Worm (Caenorhabditis elegans) whole organism, L2 larva: ENCODE measurements around the gene Y69A2AR.16.

Source experiments
- C34F6.9 ChIP-seq: fragments of 150-350 bp; optimal IDR thresholded peaks from 2 replicates; lab custom pipeline; 2014; ENCODE audit warnings: missing biosample characterization, missing genetic modification characterization
- F13H6.1 ChIP-seq: sonication (generic microtip); optimal IDR thresholded peaks from 2 replicates; lab custom pipeline; 2016; ENCODE audit warnings: missing genetic modification characterization, missing compliant biosample characterization
- R02D3.7 ChIP-seq: fragments of 150-350 bp; optimal IDR thresholded peaks from 2 replicates; lab custom pipeline; 2014; ENCODE audit warnings: missing biosample characterization, missing genetic modification characterization
- Y55F3AM.14 ChIP-seq: fragments of 200-800 bp; sonication (Bioruptor generic); optimal IDR thresholded peaks from 2 replicates; lab custom pipeline; 2018; ENCODE audit warnings: mild to moderate bottlenecking, missing genetic modification characterization, missing compliant biosample characterization
- ZK546.5 ChIP-seq: sonication (generic microtip); optimal IDR thresholded peaks from 2 replicates; lab custom pipeline; 2017; ENCODE audit warnings: missing biosample characterization, missing genetic modification characterization
- alr-1 ChIP-seq: fragments of 150-350 bp; optimal IDR thresholded peaks from 2 replicates; lab custom pipeline; 2014; ENCODE audit warnings: missing biosample characterization, missing genetic modification characterization
- aly-2 ChIP-seq: fragments of 150-350 bp; optimal IDR thresholded peaks from 2 replicates; lab custom pipeline; 2014; ENCODE audit warnings: missing biosample characterization, missing genetic modification characterization
- blmp-1 ChIP-seq: sonication (generic microtip); optimal IDR thresholded peaks from 2 replicates; lab custom pipeline; 2017; ENCODE audit warnings: missing genetic modification characterization, mild to moderate bottlenecking, missing compliant biosample characterization, antibody characterized with exemption, moderate library complexity; ENCODE audit not compliant: insufficient read depth
- ceh-16 ChIP-seq: fragments of 150-350 bp; optimal IDR thresholded peaks from 2 replicates; lab custom pipeline; 2014; ENCODE audit warnings: missing biosample characterization, missing genetic modification characterization
- crh-2 ChIP-seq: sonication (generic microtip); optimal IDR thresholded peaks from 2 replicates; lab custom pipeline; 2017; ENCODE audit warnings: missing biosample characterization, missing genetic modification characterization
- dmd-4 ChIP-seq: sonication (generic microtip); optimal IDR thresholded peaks from 2 replicates; lab custom pipeline; 2017; ENCODE audit warnings: missing biosample characterization, missing genetic modification characterization
- elt-1 ChIP-seq: fragments of 150-350 bp; optimal IDR thresholded peaks from 2 replicates; lab custom pipeline; 2014; ENCODE audit warnings: missing biosample characterization, missing genetic modification characterization
- fos-1 ChIP-seq: fragments of 150-350 bp; optimal IDR thresholded peaks from 2 replicates; lab custom pipeline; 2014; ENCODE audit warnings: missing biosample characterization, missing genetic modification characterization
- gmeb-1 ChIP-seq: fragments of 150-350 bp; optimal IDR thresholded peaks from 2 replicates; lab custom pipeline; 2014; ENCODE audit warnings: missing biosample characterization, missing genetic modification characterization
- lin-11 ChIP-seq: fragments of 150-350 bp; sonication (generic microtip); optimal IDR thresholded peaks from 2 replicates; lab custom pipeline; 2014; ENCODE audit warnings: missing biosample characterization, missing genetic modification characterization, inconsistent platforms, mixed read lengths
- lin-13 ChIP-seq: fragments of 150-350 bp; optimal IDR thresholded peaks from 2 replicates; lab custom pipeline; 2014; ENCODE audit warnings: missing biosample characterization, missing genetic modification reagents, missing genetic modification characterization
- lin-39 ChIP-seq: fragments of 150-350 bp; optimal IDR thresholded peaks from 2 replicates; lab custom pipeline; 2014; ENCODE audit warnings: missing biosample characterization, missing genetic modification reagents, missing genetic modification characterization
- lsy-2 ChIP-seq, 2 experiments: fragments of 150-350 bp in 1 of 2; sonication (generic microtip) in 1 of 2; optimal IDR thresholded peaks; 2 replicates each; lab custom pipeline; 2014 to 2017; ENCODE audit warnings: missing biosample characterization in 2 of 2, missing genetic modification characterization in 2 of 2
- mab-5 ChIP-seq: fragments of 150-350 bp; optimal IDR thresholded peaks from 2 replicates; lab custom pipeline; 2014; ENCODE audit warnings: missing biosample characterization, missing genetic modification characterization
- mbf-1 ChIP-seq: sonication (generic microtip); optimal IDR thresholded peaks from 2 replicates; lab custom pipeline; 2017; ENCODE audit warnings: missing biosample characterization, missing genetic modification characterization
- mdl-1 ChIP-seq, 2 experiments: fragments of 150-350 bp in 1 of 2; sonication (generic microtip) in 1 of 2; optimal IDR thresholded peaks; 2 replicates each; lab custom pipeline; 2017; ENCODE audit warnings: missing biosample characterization in 2 of 2, missing genetic modification characterization in 2 of 2
- nhr-10 ChIP-seq: sonication (generic microtip); optimal IDR thresholded peaks from 2 replicates; lab custom pipeline; 2017; ENCODE audit warnings: missing biosample characterization, missing genetic modification characterization
- nhr-11 ChIP-seq: fragments of 150-350 bp; optimal IDR thresholded peaks from 2 replicates; lab custom pipeline; 2014; ENCODE audit warnings: missing biosample characterization, missing genetic modification characterization
- nhr-129 ChIP-seq: fragments of 150-350 bp; optimal IDR thresholded peaks from 2 replicates; lab custom pipeline; 2014; ENCODE audit warnings: missing biosample characterization, missing genetic modification characterization
- nhr-21 ChIP-seq: fragments of 150-350 bp; optimal IDR thresholded peaks from 2 replicates; lab custom pipeline; 2014; ENCODE audit warnings: missing biosample characterization, missing genetic modification characterization
- nhr-237 ChIP-seq: fragments of 150-350 bp; optimal IDR thresholded peaks from 2 replicates; lab custom pipeline; 2014; ENCODE audit warnings: missing biosample characterization, missing genetic modification characterization
- nhr-25 ChIP-seq: fragments of 150-350 bp; sonication (generic microtip); optimal IDR thresholded peaks from 3 replicates; lab custom pipeline; 2014; ENCODE audit warnings: missing biosample characterization, missing genetic modification characterization
- nhr-6 ChIP-seq: fragments of 150-350 bp; optimal IDR thresholded peaks from 2 replicates; lab custom pipeline; 2014; ENCODE audit warnings: missing biosample characterization, missing genetic modification characterization
- nhr-77 ChIP-seq: fragments of 150-350 bp; optimal IDR thresholded peaks from 2 replicates; lab custom pipeline; 2014; ENCODE audit warnings: missing biosample characterization, missing genetic modification characterization
- peb-1 ChIP-seq: fragments of 150-350 bp; optimal IDR thresholded peaks from 2 replicates; lab custom pipeline; 2014; ENCODE audit warnings: missing biosample characterization, missing genetic modification characterization
- sem-4 ChIP-seq: fragments of 150-350 bp; optimal IDR thresholded peaks from 2 replicates; lab custom pipeline; 2014; ENCODE audit warnings: missing biosample characterization, missing genetic modification reagents, missing genetic modification characterization
- sma-3 ChIP-seq: sonication (generic microtip); optimal IDR thresholded peaks from 2 replicates; lab custom pipeline; 2016; ENCODE audit warnings: missing genetic modification reagents, missing genetic modification characterization, missing compliant biosample characterization
- sma-9 ChIP-seq, 2 experiments: fragments of 150-350 bp in 1 of 2; sonication (generic microtip) in 1 of 2; optimal IDR thresholded peaks; 2 replicates each; lab custom pipeline; 2014 to 2016; ENCODE audit warnings: missing genetic modification characterization in 2 of 2, mild to moderate bottlenecking in 1 of 2, missing biosample characterization in 1 of 2, missing compliant biosample characterization in 1 of 2, missing genetic modification reagents in 1 of 2, moderate library complexity in 1 of 2
- snpc-4 ChIP-seq: fragments of 150-350 bp; optimal IDR thresholded peaks from 2 replicates; lab custom pipeline; 2014; ENCODE audit warnings: missing biosample characterization, missing genetic modification characterization
- unc-39 ChIP-seq: fragments of 150-350 bp; optimal IDR thresholded peaks from 2 replicates; lab custom pipeline; 2014; ENCODE audit warnings: missing biosample characterization, missing genetic modification characterization
- unc-55 ChIP-seq: fragments of 150-350 bp; sonication (generic microtip); optimal IDR thresholded peaks from 3 replicates; lab custom pipeline; 2014; ENCODE audit warnings: missing biosample characterization, missing genetic modification reagents, missing genetic modification characterization
- unc-62 ChIP-seq: fragments of 150-350 bp; optimal IDR thresholded peaks from 2 replicates; lab custom pipeline; 2014; ENCODE audit warnings: missing biosample characterization, missing genetic modification reagents, missing genetic modification characterization
- zag-1 ChIP-seq: fragments of 150-350 bp; optimal IDR thresholded peaks from 2 replicates; lab custom pipeline; 2014; ENCODE audit warnings: missing biosample characterization, missing genetic modification characterization
- ztf-1 ChIP-seq: fragments of 200-800 bp; sonication (Bioruptor generic); conservative IDR thresholded peaks from 2 replicates; pipeline ENCODE4 v1.3.6; 2022; ENCODE audit warnings: missing genetic modification characterization, missing compliant biosample characterization
- ztf-11 ChIP-seq: sonication (generic microtip); optimal IDR thresholded peaks from 2 replicates; lab custom pipeline; 2017; ENCODE audit warnings: missing biosample characterization, missing genetic modification characterization
- ztf-4 ChIP-seq: fragments of 150-350 bp; optimal IDR thresholded peaks from 2 replicates; lab custom pipeline; 2014; ENCODE audit warnings: missing biosample characterization, missing genetic modification characterization

The Y69A2AR.16 gene

ce11 chrIV:2497615-2498183, at the start of gene Y69A2AR.16:
Y69A2AR.16 (plus strand) TSS chrIV:2497803.
- TF ChIP-seq lin-13 (GFP tag; lab: Kevin White, UChicago) (no peak), lsy-2 (tag; optimal IDR thresholded peaks at IDR 0.05; lab: Kevin White, UChicago) (peak in 1 of 2 experiments; percentile 22), snpc-4 (no peak), R02D3.7 (tag; lab: Kevin White, UChicago) (no peak), peb-1 (tag; lab: Kevin White, UChicago) (no peak)

ce11 chrIV:2451233-2451632, 46.4 kb upstream of the Y69A2AR.16 start, which contains the start of gene C45G7.13:
C45G7.13 (minus strand) TSS chrIV:2451333.
- TF ChIP-seq blmp-1 (tag; lab: Kevin White, UChicago), result no peak
- TF ChIP-seq sma-9 (GFP tag; optimal IDR thresholded peaks at IDR 0.05; lab: Kevin White, UChicago), result no peak
- TF ChIP-seq sma-9 (tag; optimal IDR thresholded peaks at IDR 0.05; lab: Kevin White, UChicago), result no peak
- TF ChIP-seq crh-2, result no peak
- no peak for TF ChIP-seq mbf-1 (tag; lab: Kevin White, UChicago)
- TF ChIP-seq nhr-237, result no peak
- TF ChIP-seq sma-3 (GFP tag; lab: Kevin White, UChicago), result no peak
- no peak for TF ChIP-seq unc-62 (GFP tag; lab: Kevin White, UChicago)
- TF ChIP-seq nhr-129 (tag; lab: Kevin White, UChicago), result no peak
- TF ChIP-seq F13H6.1, result no peak
- TF ChIP-seq lsy-2 (tag; optimal IDR thresholded peaks at IDR 0.05; lab: Kevin White, UChicago), result no peak
- TF ChIP-seq nhr-77, result no peak
- no peak for TF ChIP-seq ztf-4 (tag; lab: Kevin White, UChicago)
- no peak for TF ChIP-seq elt-1 (tag; lab: Kevin White, UChicago)
- no peak for TF ChIP-seq lin-39
- no peak for TF ChIP-seq nhr-10 (tag; lab: Kevin White, UChicago)
- no peak for TF ChIP-seq mab-5 (tag; lab: Kevin White, UChicago)
- TF ChIP-seq Y55F3AM.14, result no peak
- TF ChIP-seq mdl-1 (tag; optimal IDR thresholded peaks at IDR 0.05; lab: Kevin White, UChicago), result no peak
- TF ChIP-seq gmeb-1 (tag; lab: Kevin White, UChicago), result no peak
- TF ChIP-seq zag-1 (tag; lab: Kevin White, UChicago), result no peak
- TF ChIP-seq, all 48 proteins: peak for 0

ce11 chrIV:2451655-2452054, 45.9 kb upstream of the Y69A2AR.16 start:
- no peak for TF ChIP-seq sma-9 (GFP tag; optimal IDR thresholded peaks at IDR 0.05; lab: Kevin White, UChicago)
- TF ChIP-seq sma-9 (tag; optimal IDR thresholded peaks at IDR 0.05; lab: Kevin White, UChicago), result no peak
- TF ChIP-seq C34F6.9 (tag; lab: Kevin White, UChicago), result no peak
- no peak for TF ChIP-seq ztf-4 (tag; lab: Kevin White, UChicago)
- no peak for TF ChIP-seq dmd-4 (tag; lab: Kevin White, UChicago)
- no peak for TF ChIP-seq ceh-16 (tag; lab: Kevin White, UChicago)
- no peak for TF ChIP-seq ztf-1
- TF ChIP-seq mdl-1 (tag; optimal IDR thresholded peaks at IDR 0.05; lab: Kevin White, UChicago), result no peak
- TF ChIP-seq nhr-10 (tag; lab: Kevin White, UChicago), result no peak
- TF ChIP-seq nhr-21 (tag; lab: Kevin White, UChicago), result no peak
- no peak for TF ChIP-seq unc-39 (tag; lab: Kevin White, UChicago)
- no peak for TF ChIP-seq alr-1 (tag; lab: Kevin White, UChicago)
- no peak for TF ChIP-seq nhr-25 (tag; lab: Kevin White, UChicago)
- no peak for TF ChIP-seq nhr-129 (tag; lab: Kevin White, UChicago)
- TF ChIP-seq sma-3 (GFP tag; lab: Kevin White, UChicago), result no peak
- no peak for TF ChIP-seq sem-4 (tag; lab: Kevin White, UChicago)
- no peak for TF ChIP-seq F13H6.1
- TF ChIP-seq elt-1 (tag; lab: Kevin White, UChicago), result no peak
- TF ChIP-seq nhr-6 (tag; lab: Kevin White, UChicago), result no peak

- TF ChIP-seq mbf-1 (tag; lab: Kevin White, UChicago) (no peak), ZK546.5 (tag; lab: Kevin White, UChicago) (no peak), fos-1 (tag; lab: Kevin White, UChicago) (no peak), ztf-11 (tag; lab: Kevin White, UChicago) (no peak), lin-39 (no peak), unc-55 (no peak), nhr-11 (tag; lab: Kevin White, UChicago) (no peak), blmp-1 (tag; lab: Kevin White, UChicago) (no peak), Y55F3AM.14 (no peak), F13H6.1 (no peak), snpc-4 (no peak), sem-4 (tag; lab: Kevin White, UChicago) (no peak), dmd-4 (tag; lab: Kevin White, UChicago) (no peak), lin-11 (tag; lab: Kevin White, UChicago) (no peak), C34F6.9 (tag; lab: Kevin White, UChicago) (no peak), elt-1 (tag; lab: Kevin White, UChicago) (no peak), aly-2 (tag; lab: Kevin White, UChicago) (no peak)
These were observed 42.5 kb upstream of the Y69A2AR.16 start for ce11 chrIV:2455128-2455527.
